Worm (Caenorhabditis elegans) whole organism, L2 larva: ENCODE results near the gene R10E11.5.

ENCODE experiments used
- C34F6.9 ChIP-seq: fragments of 150-350 bp; optimal IDR thresholded peaks from 2 replicates; lab custom pipeline; 2014; ENCODE audit warnings: missing biosample characterization, missing genetic modification characterization
- F13H6.1 ChIP-seq: sonication (generic microtip); optimal IDR thresholded peaks from 2 replicates; lab custom pipeline; 2016; ENCODE audit warnings: missing genetic modification characterization, missing compliant biosample characterization
- Y55F3AM.14 ChIP-seq: fragments of 200-800 bp; sonication (Bioruptor generic); optimal IDR thresholded peaks from 2 replicates; lab custom pipeline; 2018; ENCODE audit warnings: mild to moderate bottlenecking, missing genetic modification characterization, missing compliant biosample characterization
- aly-2 ChIP-seq: fragments of 150-350 bp; optimal IDR thresholded peaks from 2 replicates; lab custom pipeline; 2014; ENCODE audit warnings: missing biosample characterization, missing genetic modification characterization
- ama-1 ChIP-seq: fragments of 150-350 bp; optimal IDR thresholded peaks from 2 replicates; lab custom pipeline; 2018; ENCODE audit warnings: inconsistent platforms
- ceh-16 ChIP-seq: fragments of 150-350 bp; optimal IDR thresholded peaks from 2 replicates; lab custom pipeline; 2014; ENCODE audit warnings: missing biosample characterization, missing genetic modification characterization
- ceh-82 ChIP-seq: fragments of 150-350 bp; optimal IDR thresholded peaks from 2 replicates; lab custom pipeline; 2014; ENCODE audit warnings: missing biosample characterization, missing genetic modification characterization
- crh-2 ChIP-seq: sonication (generic microtip); optimal IDR thresholded peaks from 2 replicates; lab custom pipeline; 2017; ENCODE audit warnings: missing biosample characterization, missing genetic modification characterization
- egl-27 ChIP-seq: sonication (generic microtip); optimal IDR thresholded peaks from 3 replicates; lab custom pipeline; 2017; ENCODE audit warnings: missing biosample characterization, missing genetic modification reagents, missing genetic modification characterization
- elt-3 ChIP-seq: sonication (generic microtip); optimal IDR thresholded peaks from 2 replicates; lab custom pipeline; 2017; ENCODE audit warnings: missing biosample characterization, missing genetic modification characterization
- gmeb-1 ChIP-seq: fragments of 150-350 bp; optimal IDR thresholded peaks from 2 replicates; lab custom pipeline; 2014; ENCODE audit warnings: missing biosample characterization, missing genetic modification characterization
- lin-13 ChIP-seq: fragments of 150-350 bp; optimal IDR thresholded peaks from 2 replicates; lab custom pipeline; 2014; ENCODE audit warnings: missing biosample characterization, missing genetic modification reagents, missing genetic modification characterization
- lin-39 ChIP-seq: fragments of 150-350 bp; optimal IDR thresholded peaks from 2 replicates; lab custom pipeline; 2014; ENCODE audit warnings: missing biosample characterization, missing genetic modification reagents, missing genetic modification characterization
- lsy-2 ChIP-seq, 2 experiments: fragments of 150-350 bp in 1 of 2; sonication (generic microtip) in 1 of 2; optimal IDR thresholded peaks; 2 replicates each; lab custom pipeline; 2014 to 2017; ENCODE audit warnings: missing biosample characterization in 2 of 2, missing genetic modification characterization in 2 of 2
- mab-5 ChIP-seq: fragments of 150-350 bp; optimal IDR thresholded peaks from 2 replicates; lab custom pipeline; 2014; ENCODE audit warnings: missing biosample characterization, missing genetic modification characterization
- mbf-1 ChIP-seq: sonication (generic microtip); optimal IDR thresholded peaks from 2 replicates; lab custom pipeline; 2017; ENCODE audit warnings: missing biosample characterization, missing genetic modification characterization
- mdl-1 ChIP-seq, 2 experiments: fragments of 150-350 bp in 1 of 2; sonication (generic microtip) in 1 of 2; optimal IDR thresholded peaks; 2 replicates each; lab custom pipeline; 2017; ENCODE audit warnings: missing biosample characterization in 2 of 2, missing genetic modification characterization in 2 of 2
- nhr-10 ChIP-seq: sonication (generic microtip); optimal IDR thresholded peaks from 2 replicates; lab custom pipeline; 2017; ENCODE audit warnings: missing biosample characterization, missing genetic modification characterization
- nhr-11 ChIP-seq: fragments of 150-350 bp; optimal IDR thresholded peaks from 2 replicates; lab custom pipeline; 2014; ENCODE audit warnings: missing biosample characterization, missing genetic modification characterization
- nhr-12 ChIP-seq: fragments of 150-350 bp; optimal IDR thresholded peaks from 2 replicates; lab custom pipeline; 2014; ENCODE audit warnings: missing biosample characterization, missing genetic modification characterization
- nhr-129 ChIP-seq: fragments of 150-350 bp; optimal IDR thresholded peaks from 2 replicates; lab custom pipeline; 2014; ENCODE audit warnings: missing biosample characterization, missing genetic modification characterization
- nhr-23 ChIP-seq: fragments of 150-350 bp; optimal IDR thresholded peaks from 2 replicates; lab custom pipeline; 2014; ENCODE audit warnings: missing biosample characterization, missing genetic modification reagents, missing genetic modification characterization
- nhr-237 ChIP-seq: fragments of 150-350 bp; optimal IDR thresholded peaks from 2 replicates; lab custom pipeline; 2014; ENCODE audit warnings: missing biosample characterization, missing genetic modification characterization
- nhr-6 ChIP-seq: fragments of 150-350 bp; optimal IDR thresholded peaks from 2 replicates; lab custom pipeline; 2014; ENCODE audit warnings: missing biosample characterization, missing genetic modification characterization
- nhr-77 ChIP-seq: fragments of 150-350 bp; optimal IDR thresholded peaks from 2 replicates; lab custom pipeline; 2014; ENCODE audit warnings: missing biosample characterization, missing genetic modification characterization
- skn-1 ChIP-seq: sonication (generic microtip); optimal IDR thresholded peaks from 2 replicates; lab custom pipeline; 2017; ENCODE audit warnings: missing biosample characterization, missing genetic modification characterization
- sma-3 ChIP-seq: sonication (generic microtip); optimal IDR thresholded peaks from 2 replicates; lab custom pipeline; 2016; ENCODE audit warnings: missing genetic modification reagents, missing genetic modification characterization, missing compliant biosample characterization
- sma-9 ChIP-seq, 2 experiments: fragments of 150-350 bp in 1 of 2; sonication (generic microtip) in 1 of 2; optimal IDR thresholded peaks; 2 replicates each; lab custom pipeline; 2014 to 2016; ENCODE audit warnings: missing genetic modification characterization in 2 of 2, mild to moderate bottlenecking in 1 of 2, missing biosample characterization in 1 of 2, missing compliant biosample characterization in 1 of 2, missing genetic modification reagents in 1 of 2, moderate library complexity in 1 of 2
- snpc-4 ChIP-seq: fragments of 150-350 bp; optimal IDR thresholded peaks from 2 replicates; lab custom pipeline; 2014; ENCODE audit warnings: missing biosample characterization, missing genetic modification characterization
- unc-39 ChIP-seq: fragments of 150-350 bp; optimal IDR thresholded peaks from 2 replicates; lab custom pipeline; 2014; ENCODE audit warnings: missing biosample characterization, missing genetic modification characterization
- unc-55 ChIP-seq: fragments of 150-350 bp; sonication (generic microtip); optimal IDR thresholded peaks from 3 replicates; lab custom pipeline; 2014; ENCODE audit warnings: missing biosample characterization, missing genetic modification reagents, missing genetic modification characterization
- zag-1 ChIP-seq: fragments of 150-350 bp; optimal IDR thresholded peaks from 2 replicates; lab custom pipeline; 2014; ENCODE audit warnings: missing biosample characterization, missing genetic modification characterization
- ztf-1 ChIP-seq: fragments of 200-800 bp; sonication (Bioruptor generic); conservative IDR thresholded peaks from 2 replicates; pipeline ENCODE4 v1.3.6; 2022; ENCODE audit warnings: missing genetic modification characterization, missing compliant biosample characterization
- ztf-4 ChIP-seq: fragments of 150-350 bp; optimal IDR thresholded peaks from 2 replicates; lab custom pipeline; 2014; ENCODE audit warnings: missing biosample characterization, missing genetic modification characterization

R10E11.5 gene

ce11 chrIII:9780254-9780653, 9.2 kb downstream of the R10E11.5 start, which contains the start of gene sqv-3:
TSS of gene sqv-3 (minus strand) at chrIII:9780354.
- no peak for TF ChIP-seq Y55F3AM.14
- no peak for TF ChIP-seq sma-3 (GFP tag; lab: Kevin White, UChicago)
- TF ChIP-seq aly-2 (tag; lab: Kevin White, UChicago), result no peak
- TF ChIP-seq F13H6.1 (tag; lab: Kevin White, UChicago), result no peak
- no peak for TF ChIP-seq skn-1 (tag; lab: Kevin White, UChicago)
- TF ChIP-seq zag-1 (tag; lab: Kevin White, UChicago), result no peak
- TF ChIP-seq unc-39 (tag; lab: Kevin White, UChicago), result no peak
- TF ChIP-seq ama-1 (lab: Kevin White, UChicago), result no peak
- TF ChIP-seq nhr-129 (tag; lab: Kevin White, UChicago), result no peak
- no peak for TF ChIP-seq lsy-2 (tag; optimal IDR thresholded peaks at IDR 0.05; lab: Kevin White, UChicago)
- no peak for TF ChIP-seq nhr-10 (tag; lab: Kevin White, UChicago)
- no peak for TF ChIP-seq nhr-77 (tag; lab: Kevin White, UChicago)
- no peak for TF ChIP-seq lin-13 (GFP tag; lab: Kevin White, UChicago)
- TF ChIP-seq snpc-4 (tag; lab: Kevin White, UChicago), result no peak
- no peak for TF ChIP-seq mab-5
- TF ChIP-seq ceh-82 (tag; lab: Kevin White, UChicago), result no peak
- TF ChIP-seq nhr-11 (tag; lab: Kevin White, UChicago), result no peak
- no peak for TF ChIP-seq nhr-6
- no peak for TF ChIP-seq nhr-23
- TF ChIP-seq ztf-1 (GFP tag; lab: Robert Waterston, UW), result no peak

DNA sequence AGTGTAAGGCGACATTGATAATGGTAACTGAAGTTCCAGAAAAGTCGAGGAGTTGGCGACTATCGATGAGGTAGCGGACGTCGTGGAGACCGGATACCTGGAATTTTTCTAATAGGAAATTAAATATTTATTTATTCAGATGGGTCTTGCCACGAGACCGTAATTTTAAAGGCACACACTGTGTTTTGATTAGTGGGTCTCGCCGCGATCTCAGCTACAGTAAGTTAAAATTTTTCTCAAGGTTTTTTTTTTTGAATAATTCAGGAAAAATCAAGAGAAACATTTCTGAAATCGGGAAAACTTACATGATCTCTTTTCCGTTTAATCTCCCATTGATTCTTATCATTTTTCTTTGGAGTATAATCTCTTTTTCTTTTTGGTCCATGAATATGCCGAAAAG, 10.4 kb downstream of the R10E11.5 start:
- no peak for TF ChIP-seq skn-1 (tag; lab: Kevin White, UChicago)
- TF ChIP-seq sma-9 (GFP tag; optimal IDR thresholded peaks at IDR 0.05; lab: Kevin White, UChicago), result no peak
- TF ChIP-seq sma-9 (tag; optimal IDR thresholded peaks at IDR 0.05; lab: Kevin White, UChicago), result no peak
- TF ChIP-seq ceh-16 (tag; lab: Kevin White, UChicago), result no peak
- no peak for TF ChIP-seq snpc-4 (tag; lab: Kevin White, UChicago)

DNA sequence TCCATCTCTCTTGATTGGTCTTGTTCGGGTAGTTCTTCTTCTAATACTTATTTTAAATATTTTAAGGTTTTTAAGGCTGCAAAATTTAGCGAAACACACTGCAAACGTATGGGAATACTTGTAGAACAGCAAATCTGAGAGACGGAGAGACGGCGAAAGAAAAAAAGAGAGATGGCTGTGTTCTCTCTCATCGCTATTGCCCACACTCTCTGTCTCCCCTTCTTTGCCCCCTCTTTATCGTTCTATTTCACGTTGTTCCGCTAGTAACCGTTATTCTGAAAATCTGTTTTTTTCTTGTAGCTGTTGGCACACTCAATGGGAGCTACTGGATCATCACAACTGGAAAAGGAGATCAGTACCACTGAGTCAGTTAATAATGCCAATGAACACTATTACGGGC, 13.1 kb downstream of the R10E11.5 start, which contains the start of gene usp-46:
TSS of gene usp-46 (plus strand) at position 301 of the 400 bp plus-strand sequence.
- TF ChIP-seq C34F6.9, result peak; percentile 22
- TF ChIP-seq mbf-1, result no peak
- peak in 1 of 2 experiments; percentile 15 for TF ChIP-seq lsy-2 (tag; optimal IDR thresholded peaks at IDR 0.05; lab: Kevin White, UChicago)
- TF ChIP-seq nhr-129 (tag; lab: Kevin White, UChicago), result peak; percentile 5

DNA sequence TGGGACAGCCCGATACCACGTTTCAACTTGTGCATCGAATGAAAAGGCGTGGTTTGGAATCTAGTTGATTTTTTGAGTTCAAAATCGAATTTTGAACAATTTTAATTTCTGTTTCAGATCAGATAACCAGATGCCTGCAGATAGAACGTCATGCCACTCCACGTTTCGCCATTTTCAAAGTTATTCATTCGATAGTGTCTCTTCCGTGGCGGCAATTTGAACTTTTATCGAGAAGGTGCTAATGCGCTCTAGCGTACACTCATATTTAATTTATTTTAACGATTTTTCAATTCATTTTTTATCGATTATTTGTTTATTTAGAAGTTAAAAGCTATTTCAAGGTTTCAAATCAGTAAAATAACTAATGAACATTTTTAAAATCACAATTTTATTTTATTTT, 13.5 kb downstream of the R10E11.5 start:
- TF ChIP-seq lsy-2 (tag; optimal IDR thresholded peaks at IDR 0.05; lab: Kevin White, UChicago) (peak in 1 of 2 experiments; percentile 39), gmeb-1 (tag; lab: Kevin White, UChicago) (peak; percentile 59), mdl-1 (tag; optimal IDR thresholded peaks at IDR 0.05; lab: Kevin White, UChicago) (no peak), unc-55 (GFP tag; lab: Kevin White, UChicago) (peak; percentile 27)

DNA sequence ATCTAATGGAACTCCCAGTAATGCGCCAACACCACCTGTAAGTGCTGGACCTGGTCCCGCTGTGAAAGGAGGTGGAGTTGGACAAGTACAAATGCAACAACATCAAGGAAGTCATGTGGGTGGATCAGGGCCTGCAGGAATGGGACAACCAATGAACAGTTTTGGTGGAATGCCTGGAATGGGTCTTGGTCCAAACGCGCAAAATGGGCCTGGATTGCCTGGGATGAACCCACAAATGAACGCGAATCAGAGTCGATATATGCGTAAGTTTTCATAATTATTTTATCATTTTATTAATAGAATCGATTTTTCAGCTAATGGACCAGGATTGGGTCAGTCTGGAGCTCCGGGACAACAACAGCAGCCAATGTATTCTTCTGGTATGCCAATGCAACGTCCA, 17.1 kb downstream of the R10E11.5 start:
- TF ChIP-seq egl-27 (tag; lab: Kevin White, UChicago) (no peak), elt-3 (no peak), unc-39 (tag; lab: Kevin White, UChicago) (no peak), nhr-11 (tag; lab: Kevin White, UChicago) (no peak), nhr-77 (tag; lab: Kevin White, UChicago) (no peak), ztf-4 (tag; lab: Kevin White, UChicago) (no peak), ceh-82 (tag; lab: Kevin White, UChicago) (no peak), nhr-12 (no peak), sma-3 (GFP tag; lab: Kevin White, UChicago) (no peak), lin-13 (GFP tag; lab: Kevin White, UChicago) (no peak), crh-2 (no peak), nhr-10 (tag; lab: Kevin White, UChicago) (no peak), mdl-1 (tag; optimal IDR thresholded peaks at IDR 0.05; lab: Kevin White, UChicago) (no peak), mab-5 (no peak), ztf-1 (GFP tag; lab: Robert Waterston, UW) (no peak), nhr-237 (tag; lab: Kevin White, UChicago) (no peak), ceh-16 (tag; lab: Kevin White, UChicago) (no peak), aly-2 (tag; lab: Kevin White, UChicago) (no peak), lin-39 (tag; lab: Kevin White, UChicago) (no peak), lsy-2 (tag; optimal IDR thresholded peaks at IDR 0.05; lab: Kevin White, UChicago) (no peak)
